Fruit fly (Drosophila melanogaster) whole organism, embryonic: ENCODE data around the gene Cyp4ac1.

Source experiments
- B-H2 ChIP-seq: fragments of 200-800 bp; sonication (Bioruptor generic); optimal IDR thresholded peaks from 2 replicates; lab custom pipeline; 2018; ENCODE audit warnings: missing biosample characterization, mild to moderate bottlenecking, missing genetic modification characterization
- CG11696 ChIP-seq: fragments of 200-800 bp; sonication (Bioruptor generic); IDR thresholded peaks from 2 replicates; pipeline ENCODE4 v1.3.6; 2022; ENCODE audit warnings: missing biosample characterization, missing genetic modification characterization
- Hmr ChIP-seq: fragments of 200-800 bp; sonication (Bioruptor generic); optimal IDR thresholded peaks from 3 replicates; lab custom pipeline; 2017; ENCODE audit warnings: mild to moderate bottlenecking, missing biosample characterization, missing genetic modification reagents, missing genetic modification characterization
- Vsx1 ChIP-seq: fragments of 200-800 bp; sonication (Bioruptor generic); optimal IDR thresholded peaks from 2 replicates; lab custom pipeline; 2017; ENCODE audit warnings: missing biosample characterization, mild to moderate bottlenecking, missing genetic modification characterization, missing genetic modification reagents
- ac ChIP-seq: fragments of 200-800 bp; sonication (Bioruptor generic); optimal IDR thresholded peaks from 3 replicates; lab custom pipeline; 2017; ENCODE audit warnings: missing biosample characterization, mild to moderate bottlenecking, missing genetic modification characterization
- cad ChIP-seq: fragments of >200 bp; optimal IDR thresholded peaks from 2 replicates; lab custom pipeline; 2017; ENCODE audit warnings: missing biosample characterization, missing genetic modification characterization
- ind ChIP-seq: fragments of 200-800 bp; sonication (Bioruptor generic); optimal IDR thresholded peaks from 3 replicates; lab custom pipeline; 2016; ENCODE audit warnings: missing biosample characterization, missing genetic modification characterization
- sc ChIP-seq, 3 experiments: fragments of >200 bp in 2 of 3; fragments of 200-800 bp in 1 of 3; sonication (Bioruptor generic) in 1 of 3; optimal IDR thresholded peaks; 2 replicates in 2 of 3; 3 replicates in 1 of 3; lab custom pipeline; 2017; ENCODE audit warnings: mild to moderate bottlenecking in 1 of 3, missing biosample characterization in 1 of 3, missing genetic modification characterization in 1 of 3, missing genetic modification reagents in 1 of 3

- TF ChIP-seq ind (GFP tag; lab: Kevin White, UChicago) = no peak
- TF ChIP-seq Vsx1 (GFP tag; lab: Kevin White, UChicago) = no peak
- TF ChIP-seq sc (optimal IDR thresholded peaks at IDR 0.05; lab: Kevin White, UChicago) = no peak
- no peak for TF ChIP-seq sc (GFP tag; optimal IDR thresholded peaks at IDR 0.05; lab: Kevin White, UChicago)
- TF ChIP-seq B-H2 (GFP tag; lab: Kevin White, UChicago) = no peak
- no peak for TF ChIP-seq Hmr (GFP tag; lab: Kevin White, UChicago)
- TF ChIP-seq CG11696 (GFP tag; lab: Robert Waterston, UW) = no peak
- TF ChIP-seq cad (GFP tag; lab: Kevin White, UChicago) = no peak
- no peak for TF ChIP-seq ac (GFP tag; lab: Kevin White, UChicago)
Observed at dm6 chr2L:5247812-5248211, 16.0 kb upstream of the Cyp4ac1 start.
